Worm (Caenorhabditis elegans): ENCODE data around the gene ndus-8.
A peak's percentile ranks its signal among the peaks of the same experiment; 100 is the strongest.

ndus-8 gene

DNA sequence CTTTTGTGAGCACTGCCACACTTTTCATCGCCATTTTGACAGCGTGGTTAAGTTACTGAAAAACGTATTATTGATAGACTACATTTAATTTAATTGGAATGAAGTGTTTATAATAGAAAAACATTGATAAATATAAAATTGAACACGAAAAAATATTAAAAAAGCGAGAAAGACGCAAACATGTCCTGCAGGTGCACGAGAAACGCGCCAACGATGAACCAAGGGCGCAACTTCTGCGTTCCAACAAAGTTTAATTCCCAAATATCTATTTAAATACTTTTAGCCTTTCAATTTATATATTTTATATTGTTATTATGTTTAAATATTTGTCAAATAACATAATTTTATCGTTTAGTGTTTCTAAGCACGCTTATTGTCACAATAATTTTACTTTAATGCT is at the start of gene ndus-8:
ndus-8 (minus strand) TSS at position 55 of the 400 bp plus-strand sequence.
- TF ChIP-seq lin-13 (GFP tag; optimal IDR thresholded peaks at IDR 0.05) = peak; percentile 41
- TF ChIP-seq nhr-77 (tag; optimal IDR thresholded peaks at IDR 0.05) = no peak
- peak; percentile 69 for TF ChIP-seq tbx-2 (tag; optimal IDR thresholded peaks at IDR 0.05)
- no peak for TF ChIP-seq sup-37 (GFP tag; optimal IDR thresholded peaks at IDR 0.05)
- TF ChIP-seq jun-1 (tag; optimal IDR thresholded peaks at IDR 0.05) = peak; percentile 17
- TF ChIP-seq ceh-90 (tag; optimal IDR thresholded peaks at IDR 0.05) = no peak
- no peak for TF ChIP-seq alr-1 (tag; optimal IDR thresholded peaks at IDR 0.05; ENCODE audit: borderline replicate concordance)
- no peak for TF ChIP-seq fkh-4 (tag; optimal IDR thresholded peaks at IDR 0.05; ENCODE audit: borderline replicate concordance)
- TF ChIP-seq unc-86 (tag; optimal IDR thresholded peaks at IDR 0.05) = peak; percentile 56
- peak; percentile 57 for TF ChIP-seq hpl-2 (GFP tag; optimal IDR thresholded peaks at IDR 0.05)
- peak; percentile 39 for TF ChIP-seq lin-15B (tag; optimal IDR thresholded peaks at IDR 0.05)
- peak; percentile 35 for TF ChIP-seq zip-4 (GFP tag; optimal IDR thresholded peaks at IDR 0.05)
- TF ChIP-seq ama-1 (optimal IDR thresholded peaks at IDR 0.05) = no peak
- TF ChIP-seq efl-3 (GFP tag; optimal IDR thresholded peaks at IDR 0.05) = no peak
- peak; percentile 95 for TF ChIP-seq mep-1 (tag; optimal IDR thresholded peaks at IDR 0.05)
- TF ChIP-seq ets-5 (GFP tag; IDR thresholded peaks at IDR 0.05) = no peak
- TF ChIP-seq C04F5.9 (tag; optimal IDR thresholded peaks at IDR 0.05) = peak; percentile 39
- no peak for TF ChIP-seq Y116A8C.19 (tag; optimal IDR thresholded peaks at IDR 0.05; ENCODE audit: borderline replicate concordance)
- no peak for TF ChIP-seq lin-14 (GFP tag; optimal IDR thresholded peaks at IDR 0.05)
- peak; percentile 77 for TF ChIP-seq rnt-1 (tag; optimal IDR thresholded peaks at IDR 0.05)
- TF ChIP-seq aha-1 (tag; optimal IDR thresholded peaks at IDR 0.05) = no peak
- peak; percentile 59 for TF ChIP-seq F16B12.6 (tag; optimal IDR thresholded peaks at IDR 0.05)
- peak; percentile 18 for TF ChIP-seq egl-13 (tag; optimal IDR thresholded peaks at IDR 0.05)
- TF ChIP-seq mdl-1 (tag; optimal IDR thresholded peaks at IDR 0.05) = peak in 1 of 2 experiments; percentile 57
- no peak for TF ChIP-seq vab-15 (tag; optimal IDR thresholded peaks at IDR 0.05)
- peak; percentile 37 for TF ChIP-seq isw-1 (GFP tag; IDR thresholded peaks at IDR 0.05)
- TF ChIP-seq ceh-63 (GFP tag; optimal IDR thresholded peaks at IDR 0.05) = no peak
- no peak for TF ChIP-seq aly-2 (tag; optimal IDR thresholded peaks at IDR 0.05)
- no peak for TF ChIP-seq nhr-28 (tag; optimal IDR thresholded peaks at IDR 0.05)
- no peak for TF ChIP-seq sptf-1 (tag; optimal IDR thresholded peaks at IDR 0.05)
- TF ChIP-seq fkh-8 (tag; optimal IDR thresholded peaks at IDR 0.05) = peak; percentile 18
- peak; percentile 87 to 90 for TF ChIP-seq lsy-2 (tag; optimal IDR thresholded peaks at IDR 0.05)
- TF ChIP-seq lin-35 (GFP tag; optimal IDR thresholded peaks at IDR 0.05) = peak; percentile 77 to 80
- peak; percentile 67 for TF ChIP-seq blmp-1 (tag; optimal IDR thresholded peaks at IDR 0.05)
- TF ChIP-seq nhr-71 (tag; optimal IDR thresholded peaks at IDR 0.05) = peak; percentile 82
- peak; percentile 57 for TF ChIP-seq skn-1 (tag; optimal IDR thresholded peaks at IDR 0.05)
- TF ChIP-seq egl-27 (tag; optimal IDR thresholded peaks at IDR 0.05) = no peak
- TF ChIP-seq ceh-8 (GFP tag; optimal IDR thresholded peaks at IDR 0.05) = no peak
- peak; percentile 85 for TF ChIP-seq snu-23 (GFP tag; optimal IDR thresholded peaks at IDR 0.05)
- peak; percentile 43 for TF ChIP-seq lin-39 (tag; optimal IDR thresholded peaks at IDR 0.05)
- TF ChIP-seq ceh-82 (tag; optimal IDR thresholded peaks at IDR 0.05) = peak in 2 of 3 experiments; percentile 47 to 77
- no peak for TF ChIP-seq pag-3 (tag; optimal IDR thresholded peaks at IDR 0.05; ENCODE audit: borderline replicate concordance, insufficient read depth)
- TF ChIP-seq nhr-12 (tag; optimal IDR thresholded peaks at IDR 0.05) = no peak
- TF ChIP-seq hlh-4 (tag; optimal IDR thresholded peaks at IDR 0.05) = no peak
- peak; percentile 52 for TF ChIP-seq snpc-4 (tag; optimal IDR thresholded peaks at IDR 0.05)
- no peak for TF ChIP-seq nhr-11 (tag; optimal IDR thresholded peaks at IDR 0.05)
- peak in 1 of 2 experiments; percentile 39 for TF ChIP-seq ztf-11 (tag; optimal IDR thresholded peaks at IDR 0.05)
- TF ChIP-seq unc-98 (GFP tag; IDR thresholded peaks at IDR 0.05) = no peak
- TF ChIP-seq dsc-1 (tag; optimal IDR thresholded peaks at IDR 0.05) = peak; percentile 78
- peak; percentile 34 for TF ChIP-seq irx-1 (tag; optimal IDR thresholded peaks at IDR 0.05)
- TF ChIP-seq pqm-1 (tag; optimal IDR thresholded peaks at IDR 0.05) = no peak
- TF ChIP-seq ces-1 (GFP tag; optimal IDR thresholded peaks at IDR 0.05) = no peak
- peak; percentile 84 for TF ChIP-seq nhr-19 (GFP tag; conservative IDR thresholded peaks at IDR 0.05)
- TF ChIP-seq sox-4 (tag; optimal IDR thresholded peaks at IDR 0.05) = no peak

Measured in whole organism, L1 larva.